In genomic region chr3R:25193726-25194204, dm6 we compare ENCODE assay signal across 6 fruit fly cellular contexts.
A peak's percentile ranks its signal among the peaks of the same experiment; 100 is the strongest.
TF ChIP-seq lines count a peak whose summit lies in the region.

Gene lobo, minus strand, starts transcription at chr3R:25193776.

- peak; percentile 77 to 83 for TF ChIP-seq CTCF in S2 (optimal IDR thresholded peaks at IDR 0.05; lab: Kevin White, UChicago)
- peak; percentile 86 for TF ChIP-seq CTCF in whole organism, embryonic (GFP tag; optimal IDR thresholded peaks at IDR 0.05; lab: Kevin White, UChicago)

TF ChIP-seq in whole organism, adult, 20 proteins besides CTCF, POLR2A, EP300 and RAD21:
- TF ChIP-seq CG7101 (tag; optimal IDR thresholded peaks at IDR 0.05; lab: Kevin White, UChicago) (peak; percentile 36), Clk (GFP tag; optimal IDR thresholded peaks at IDR 0.05; lab: Kevin White, UChicago) (no peak), cic (GFP tag; optimal IDR thresholded peaks at IDR 0.05; lab: Kevin White, UChicago) (no peak), CG5204 (GFP tag; optimal IDR thresholded peaks at IDR 0.05; lab: Kevin White, UChicago) (peak; percentile 39), bab1 (GFP tag; optimal IDR thresholded peaks at IDR 0.05; lab: Kevin White, UChicago) (peak; percentile 50), Hr96 (GFP tag; optimal IDR thresholded peaks at IDR 0.05; lab: Kevin White, UChicago) (peak; percentile 43), CG11617 (GFP tag; optimal IDR thresholded peaks at IDR 0.05; lab: Kevin White, UChicago) (peak; percentile 26), Crg-1 (GFP tag; optimal IDR thresholded peaks at IDR 0.05; lab: Kevin White, UChicago) (no peak), Mnt (GFP tag; optimal IDR thresholded peaks at IDR 0.05; lab: Kevin White, UChicago) (no peak), pad (GFP tag; optimal IDR thresholded peaks at IDR 0.05; lab: Kevin White, UChicago) (no peak), toe (GFP tag; optimal IDR thresholded peaks at IDR 0.05; lab: Kevin White, UChicago) (peak; percentile 35), CG14711 (tag; optimal IDR thresholded peaks at IDR 0.05; lab: Kevin White, UChicago) (no peak), CG33017 (tag; optimal IDR thresholded peaks at IDR 0.05; lab: Kevin White, UChicago) (peak; percentile 30)

TF ChIP-seq in whole organism, embryonic, 481 proteins besides CTCF, POLR2A, EP300 and RAD21 (continues in another document):
- TF ChIP-seq Dad (GFP tag; optimal IDR thresholded peaks at IDR 0.05; lab: Kevin White, UChicago), result peak; percentile 30
- TF ChIP-seq unc-4 (GFP tag; IDR thresholded peaks at IDR 0.05; lab: Robert Waterston, UW; ENCODE audit: partially characterized antibody), result 0 out of 2 replicates have a peak, but pooled peaks have one; percentile 25
- no peak for TF ChIP-seq Hr39 (optimal IDR thresholded peaks at IDR 0.05; lab: Kevin White, UChicago)
- TF ChIP-seq fd102C (GFP tag; optimal IDR thresholded peaks at IDR 0.05; lab: Kevin White, UChicago), result no peak
- TF ChIP-seq h (optimal IDR thresholded peaks at IDR 0.05; lab: Kevin White, UChicago), result no peak
- peak; percentile 57 for TF ChIP-seq pb (GFP tag; optimal IDR thresholded peaks at IDR 0.05; lab: Kevin White, UChicago)
- TF ChIP-seq amos (GFP tag; IDR thresholded peaks at IDR 0.05; lab: Robert Waterston, UW; ENCODE audit: partially characterized antibody), result peak; percentile 54
- TF ChIP-seq CG13424 (tag; optimal IDR thresholded peaks at IDR 0.05; lab: Kevin White, UChicago), result peak; percentile 67
- no peak for TF ChIP-seq bsh (GFP tag; optimal IDR thresholded peaks at IDR 0.05; lab: Kevin White, UChicago)
- peak; percentile 43 for TF ChIP-seq CG13296 (GFP tag; optimal IDR thresholded peaks at IDR 0.05; lab: Kevin White, UChicago)
- peak; percentile 75 for TF ChIP-seq sens-2 (GFP tag; IDR thresholded peaks at IDR 0.05; lab: Robert Waterston, UW)
- no peak for TF ChIP-seq Dref (GFP tag; IDR thresholded peaks at IDR 0.05; lab: Robert Waterston, UW)
- TF ChIP-seq exex (tag; optimal IDR thresholded peaks at IDR 0.05; lab: Kevin White, UChicago), result no peak
- TF ChIP-seq zen2 (GFP tag; IDR thresholded peaks at IDR 0.05; lab: Robert Waterston, UW; ENCODE audit: partially characterized antibody), result no peak
- 0 out of 3 replicates have a peak, but pooled peaks have one; percentile 42 for TF ChIP-seq Dbx (GFP tag; IDR thresholded peaks at IDR 0.05; lab: Robert Waterston, UW)
- peak; percentile 10 for TF ChIP-seq ftz-f1 (GFP tag; optimal IDR thresholded peaks at IDR 0.05; lab: Kevin White, UChicago)
- TF ChIP-seq stc (GFP tag; IDR thresholded peaks at IDR 0.05; lab: Robert Waterston, UW), result peak; percentile 69
- peak; percentile 57 for TF ChIP-seq nmo (GFP tag; optimal IDR thresholded peaks at IDR 0.05; lab: Kevin White, UChicago)
- peak; percentile 53 for TF ChIP-seq fd3F (GFP tag; optimal IDR thresholded peaks at IDR 0.05; lab: Kevin White, UChicago)

TF ChIP-seq in whole organism, prepupa, 60 proteins besides CTCF, POLR2A, EP300 and RAD21 (continues in another document):
- no peak for TF ChIP-seq CG11902 (GFP tag; optimal IDR thresholded peaks at IDR 0.05; lab: Kevin White, UChicago)
- no peak for TF ChIP-seq Sox14 (GFP tag; optimal IDR thresholded peaks at IDR 0.05; lab: Kevin White, UChicago)
- peak; percentile 54 for TF ChIP-seq Eip78C (GFP tag; lab: Kevin White, UChicago)
- TF ChIP-seq Eip75B (GFP tag; optimal IDR thresholded peaks at IDR 0.05; lab: Kevin White, UChicago), result peak; percentile 25
- no peak for TF ChIP-seq CG8632 (GFP tag; optimal IDR thresholded peaks at IDR 0.05; lab: Kevin White, UChicago)
- peak; percentile 27 for TF ChIP-seq lz (GFP tag; optimal IDR thresholded peaks at IDR 0.05; lab: Kevin White, UChicago)
- no peak for TF ChIP-seq CG8319 (GFP tag; optimal IDR thresholded peaks at IDR 0.05; lab: Kevin White, UChicago)
- no peak for TF ChIP-seq CG11762 (GFP tag; optimal IDR thresholded peaks at IDR 0.05; lab: Kevin White, UChicago; ENCODE audit: insufficient read depth)
- no peak for TF ChIP-seq Hr38 (GFP tag; optimal IDR thresholded peaks at IDR 0.05; lab: Kevin White, UChicago)
- no peak for TF ChIP-seq CG6808 (GFP tag; optimal IDR thresholded peaks at IDR 0.05; lab: Kevin White, UChicago)
- TF ChIP-seq CG6854 (GFP tag; optimal IDR thresholded peaks at IDR 0.05; lab: Kevin White, UChicago), result peak; percentile 96
- TF ChIP-seq eg (GFP tag; IDR thresholded peaks at IDR 0.05; lab: Robert Waterston, UW), result no peak
- TF ChIP-seq CG8119 (GFP tag; IDR thresholded peaks at IDR 0.05; lab: Robert Waterston, UW), result no peak
- TF ChIP-seq CG15336 (GFP tag; IDR thresholded peaks at IDR 0.05; lab: Robert Waterston, UW), result no peak
- TF ChIP-seq vri (GFP tag; optimal IDR thresholded peaks at IDR 0.05; lab: Kevin White, UChicago), result no peak
- no peak for TF ChIP-seq CG9139 (GFP tag; optimal IDR thresholded peaks at IDR 0.05; lab: Kevin White, UChicago)
- TF ChIP-seq CG3032 (tag; optimal IDR thresholded peaks at IDR 0.05; lab: Kevin White, UChicago), result peak; percentile 33
- peak; percentile 22 for TF ChIP-seq OdsH (GFP tag; optimal IDR thresholded peaks at IDR 0.05; lab: Kevin White, UChicago)
- no peak for TF ChIP-seq Sox15 (GFP tag; optimal IDR thresholded peaks at IDR 0.05; lab: Kevin White, UChicago)
- TF ChIP-seq CG31627 (GFP tag; optimal IDR thresholded peaks at IDR 0.05; lab: Kevin White, UChicago), result peak; percentile 15
- no peak for TF ChIP-seq Ets96B (tag; optimal IDR thresholded peaks at IDR 0.05; lab: Kevin White, UChicago)

TF ChIP-seq in whole organism, pupa, 21 proteins besides CTCF, POLR2A, EP300 and RAD21:
- TF ChIP-seq CG4496 (GFP tag; IDR thresholded peaks at IDR 0.05; lab: Robert Waterston, UW) (peak; percentile 15; the same call in 1 of the 3 replicates), D1 (tag; optimal IDR thresholded peaks at IDR 0.05; lab: Kevin White, UChicago) (peak; percentile 26), fd96Ca (GFP tag; IDR thresholded peaks at IDR 0.05; lab: Robert Waterston, UW) (no peak)

TF ChIP-seq in whole organism, wandering third instar larva, 38 proteins besides CTCF, POLR2A, EP300 and RAD21:
- TF ChIP-seq rgr (GFP tag; optimal IDR thresholded peaks at IDR 0.05; lab: Kevin White, UChicago), result no peak
- no peak for TF ChIP-seq Hnf4 (GFP tag; optimal IDR thresholded peaks at IDR 0.05; lab: Kevin White, UChicago)
- peak; percentile 3 for TF ChIP-seq brk (GFP tag; optimal IDR thresholded peaks at IDR 0.05; lab: Kevin White, UChicago)
- no peak for TF ChIP-seq Rel (GFP tag; optimal IDR thresholded peaks at IDR 0.05; lab: Kevin White, UChicago)
- TF ChIP-seq Rel (tag; optimal IDR thresholded peaks at IDR 0.05; lab: Kevin White, UChicago), result no peak
- no peak for TF ChIP-seq foxo (GFP tag; optimal IDR thresholded peaks at IDR 0.05; lab: Kevin White, UChicago)
- no peak for TF ChIP-seq woc (GFP tag; optimal IDR thresholded peaks at IDR 0.05; lab: Kevin White, UChicago)
- no peak for TF ChIP-seq h (GFP tag; optimal IDR thresholded peaks at IDR 0.05; lab: Kevin White, UChicago)
- no peak for TF ChIP-seq Hr83 (GFP tag; optimal IDR thresholded peaks at IDR 0.05; lab: Kevin White, UChicago; ENCODE audit: poor library complexity, severe bottlenecking)
- TF ChIP-seq br (GFP tag; optimal IDR thresholded peaks at IDR 0.05; lab: Kevin White, UChicago), result peak; percentile 31
- TF ChIP-seq GATAd (GFP tag; optimal IDR thresholded peaks at IDR 0.05; lab: Kevin White, UChicago), result no peak
- TF ChIP-seq Mio (GFP tag; optimal IDR thresholded peaks at IDR 0.05; lab: Kevin White, UChicago), result no peak
- TF ChIP-seq sv (GFP tag; optimal IDR thresholded peaks at IDR 0.05; lab: Kevin White, UChicago), result peak; percentile 27
- no peak for TF ChIP-seq Jra (GFP tag; optimal IDR thresholded peaks at IDR 0.05; lab: Kevin White, UChicago)
- peak; percentile 56 for TF ChIP-seq CG9705 (GFP tag; optimal IDR thresholded peaks at IDR 0.05; lab: Kevin White, UChicago)
- TF ChIP-seq dsf (GFP tag; optimal IDR thresholded peaks at IDR 0.05; lab: Kevin White, UChicago; ENCODE audit: borderline replicate concordance), result no peak
- no peak for TF ChIP-seq usp (GFP tag; optimal IDR thresholded peaks at IDR 0.05; lab: Kevin White, UChicago)
- TF ChIP-seq OdsH (GFP tag; optimal IDR thresholded peaks at IDR 0.05; lab: Kevin White, UChicago), result peak; percentile 37
- no peak for TF ChIP-seq Vsx2 (GFP tag; optimal IDR thresholded peaks at IDR 0.05; lab: Kevin White, UChicago; ENCODE audit: partially characterized antibody)
- no peak for TF ChIP-seq N (GFP tag; optimal IDR thresholded peaks at IDR 0.05; lab: Kevin White, UChicago)
- no peak for TF ChIP-seq Hr78 (GFP tag; optimal IDR thresholded peaks at IDR 0.05; lab: Kevin White, UChicago)
- TF ChIP-seq dl (GFP tag; optimal IDR thresholded peaks at IDR 0.05; lab: Kevin White, UChicago; ENCODE audit: insufficient read depth in 1 of 2, partially characterized antibody in 2 of 2), result no peak
- TF ChIP-seq lola (GFP tag; optimal IDR thresholded peaks at IDR 0.05; lab: Kevin White, UChicago), result no peak
- no peak for TF ChIP-seq psq (GFP tag; optimal IDR thresholded peaks at IDR 0.05; lab: Kevin White, UChicago)
- TF ChIP-seq Dfd (GFP tag; optimal IDR thresholded peaks at IDR 0.05; lab: Kevin White, UChicago), result no peak
- peak; percentile 37 for TF ChIP-seq HLH106 (tag; optimal IDR thresholded peaks at IDR 0.05; lab: Kevin White, UChicago)
- peak; percentile 48 for TF ChIP-seq Myc (optimal IDR thresholded peaks at IDR 0.05; lab: Kevin White, UChicago)
- no peak for TF ChIP-seq jim (GFP tag; optimal IDR thresholded peaks at IDR 0.05; lab: Kevin White, UChicago)
- TF ChIP-seq tai (GFP tag; optimal IDR thresholded peaks at IDR 0.05; lab: Kevin White, UChicago), result no peak
- TF ChIP-seq Sp1 (GFP tag; optimal IDR thresholded peaks at IDR 0.05; lab: Kevin White, UChicago), result peak; percentile 46
- no peak for TF ChIP-seq CG32264 (GFP tag; optimal IDR thresholded peaks at IDR 0.05; lab: Kevin White, UChicago)
- TF ChIP-seq ey (GFP tag; optimal IDR thresholded peaks at IDR 0.05; lab: Kevin White, UChicago), result peak; percentile 7
- TF ChIP-seq fru (GFP tag; optimal IDR thresholded peaks at IDR 0.05; lab: Kevin White, UChicago), result peak; percentile 45
- no peak for TF ChIP-seq Abd-B (GFP tag; optimal IDR thresholded peaks at IDR 0.05; lab: Kevin White, UChicago)
- TF ChIP-seq pan (optimal IDR thresholded peaks at IDR 0.05; lab: Kevin White, UChicago), result no peak
- TF ChIP-seq sage (GFP tag; optimal IDR thresholded peaks at IDR 0.05; lab: Kevin White, UChicago), result no peak
- TF ChIP-seq CrebA (GFP tag; optimal IDR thresholded peaks at IDR 0.05; lab: Kevin White, UChicago; ENCODE audit: borderline replicate concordance), result no peak
- TF ChIP-seq dmrt93B (GFP tag; optimal IDR thresholded peaks at IDR 0.05; lab: Kevin White, UChicago), result peak; percentile 47
- no peak for TF ChIP-seq Dif (GFP tag; optimal IDR thresholded peaks at IDR 0.05; lab: Kevin White, UChicago; ENCODE audit: partially characterized antibody)
